Worm (Caenorhabditis elegans): ENCODE data around the gene Y66D12A.16.

Y66D12A.16 gene

DNA sequence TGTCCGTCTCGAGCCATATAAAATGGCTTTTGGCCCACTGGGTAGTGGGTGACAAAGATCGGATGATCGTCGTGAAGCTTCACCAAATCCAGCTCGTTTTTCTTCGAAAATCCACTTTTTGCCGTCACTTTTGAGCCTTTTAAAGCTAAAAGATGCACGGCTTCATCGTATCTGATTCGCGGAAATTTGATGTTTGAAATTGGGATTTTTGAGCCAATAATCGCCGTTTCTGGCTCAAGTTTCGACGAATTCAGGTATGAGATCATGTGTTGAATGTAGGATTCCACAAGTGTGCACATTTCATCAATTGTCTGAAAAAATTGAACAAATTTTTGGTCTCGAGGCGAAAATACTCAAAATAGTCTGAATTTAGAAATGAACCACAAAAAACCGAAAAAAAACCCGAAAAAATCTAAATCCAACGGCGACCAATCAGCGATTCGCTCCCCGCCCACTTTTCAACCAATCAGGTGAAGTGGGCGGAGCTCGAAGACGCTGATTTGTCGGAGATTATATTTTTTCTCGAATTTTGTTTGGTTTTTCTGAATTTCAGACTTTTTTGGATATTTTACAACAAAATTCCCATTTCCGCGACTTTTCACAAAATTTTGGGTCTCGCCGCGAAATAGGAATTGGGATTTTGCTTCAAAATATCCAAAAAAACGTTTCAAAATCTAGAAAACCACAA, 34.5 kb upstream of the Y66D12A.16 start:
- TF ChIP-seq dmd-4 (tag; optimal IDR thresholded peaks at IDR 0.05) (no peak), sem-4 (tag; optimal IDR thresholded peaks at IDR 0.05) (no peak), mab-5 (tag; optimal IDR thresholded peaks at IDR 0.05) (no peak), ama-1 (optimal IDR thresholded peaks at IDR 0.05) (no peak), mdl-1 (tag; optimal IDR thresholded peaks at IDR 0.05) (no peak), sma-3 (GFP tag; optimal IDR thresholded peaks at IDR 0.05) (no peak)

DNA sequence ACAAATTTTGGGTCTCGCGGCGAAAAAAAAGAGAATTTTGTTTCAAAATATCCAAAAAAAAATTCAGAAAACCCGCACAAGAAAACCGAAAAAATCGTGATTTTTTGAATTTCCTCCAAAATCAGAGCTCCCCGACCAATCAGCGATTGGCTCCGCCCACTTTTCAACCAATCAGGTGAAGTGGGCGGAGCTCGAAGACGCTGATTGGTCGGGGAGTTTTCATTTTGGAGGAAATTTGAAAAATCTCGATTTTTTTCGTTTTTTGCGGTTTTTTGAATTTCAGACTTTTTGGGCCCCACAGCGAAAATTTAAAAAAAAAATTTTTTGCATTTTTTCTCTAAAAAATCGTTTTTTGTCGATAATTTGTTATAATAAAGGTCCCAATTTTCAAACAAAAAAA, 33.8 kb upstream of the Y66D12A.16 start:
- no peak for TF ChIP-seq skn-1 (tag; optimal IDR thresholded peaks at IDR 0.05)
- no peak for TF ChIP-seq sma-3 (GFP tag; optimal IDR thresholded peaks at IDR 0.05)
- TF ChIP-seq ztf-4 (tag; optimal IDR thresholded peaks at IDR 0.05): no peak
- TF ChIP-seq dmd-4 (tag; optimal IDR thresholded peaks at IDR 0.05): no peak
- no peak for TF ChIP-seq mab-5 (tag; optimal IDR thresholded peaks at IDR 0.05)
- no peak for TF ChIP-seq crh-2 (tag; optimal IDR thresholded peaks at IDR 0.05)
- TF ChIP-seq lsy-2 (tag; optimal IDR thresholded peaks at IDR 0.05): no peak
- no peak for TF ChIP-seq nhr-6 (tag; optimal IDR thresholded peaks at IDR 0.05)
- TF ChIP-seq elt-1 (tag; optimal IDR thresholded peaks at IDR 0.05): no peak
- TF ChIP-seq C34F6.9 (tag; optimal IDR thresholded peaks at IDR 0.05): no peak
- TF ChIP-seq unc-55 (GFP tag; optimal IDR thresholded peaks at IDR 0.05): no peak
- no peak for TF ChIP-seq ceh-16 (tag; optimal IDR thresholded peaks at IDR 0.05)
- TF ChIP-seq peb-1 (tag; optimal IDR thresholded peaks at IDR 0.05): no peak

DNA sequence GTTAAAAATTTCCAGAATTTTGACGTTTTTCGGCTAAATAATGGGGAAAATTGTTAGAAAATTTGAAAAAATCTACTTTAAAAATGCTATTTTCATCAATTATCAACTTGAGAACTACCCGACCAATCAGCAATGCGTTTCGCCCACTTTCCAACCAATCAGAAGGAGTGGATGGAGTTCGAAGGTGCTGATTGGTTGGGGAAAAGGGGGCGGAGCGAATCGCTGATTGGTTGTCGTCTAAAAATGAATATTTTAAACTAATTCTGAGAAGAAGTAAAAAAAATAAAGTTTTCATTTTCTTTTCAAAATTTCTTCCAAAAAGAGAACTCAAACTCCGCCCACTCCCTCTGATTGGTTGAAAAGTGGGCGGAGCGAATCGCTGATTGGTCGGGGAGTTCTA, 33.1 kb upstream of the Y66D12A.16 start:
- TF ChIP-seq mab-5 (tag; optimal IDR thresholded peaks at IDR 0.05) (no peak), fos-1 (tag; optimal IDR thresholded peaks at IDR 0.05) (no peak), nhr-11 (tag; optimal IDR thresholded peaks at IDR 0.05) (no peak), lin-39 (tag; optimal IDR thresholded peaks at IDR 0.05) (no peak), nhr-21 (tag; optimal IDR thresholded peaks at IDR 0.05) (no peak), egl-27 (tag; optimal IDR thresholded peaks at IDR 0.05) (no peak), blmp-1 (tag; optimal IDR thresholded peaks at IDR 0.05; ENCODE audit: insufficient read depth) (no peak), nhr-6 (tag; optimal IDR thresholded peaks at IDR 0.05) (no peak), sem-4 (tag; optimal IDR thresholded peaks at IDR 0.05) (no peak)

DNA sequence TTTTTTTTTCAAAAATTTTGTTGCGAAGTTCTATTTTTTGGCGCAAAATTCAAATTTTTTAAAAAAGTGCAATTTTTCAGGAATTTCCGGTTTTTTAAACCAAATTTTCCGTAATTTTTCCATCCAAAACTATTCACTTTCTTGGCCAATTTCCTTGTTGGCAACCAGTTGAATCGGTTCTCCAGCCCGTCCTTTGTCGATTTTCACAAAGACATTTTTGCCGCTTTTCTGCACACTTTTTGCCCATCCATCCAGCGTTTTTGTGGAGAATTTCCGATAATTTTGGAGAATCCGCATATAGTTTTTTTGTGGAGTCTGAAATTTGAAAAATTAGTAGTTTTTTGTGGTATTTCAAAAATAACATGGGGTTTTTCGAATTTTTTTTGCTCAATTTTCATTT, 30.9 kb upstream of the Y66D12A.16 start:
- TF ChIP-seq mdl-1 (tag; optimal IDR thresholded peaks at IDR 0.05) (no peak), ztf-1 (GFP tag; conservative IDR thresholded peaks at IDR 0.05) (no peak), nhr-129 (tag; optimal IDR thresholded peaks at IDR 0.05) (no peak), gmeb-1 (tag; optimal IDR thresholded peaks at IDR 0.05) (no peak), lsy-2 (tag; optimal IDR thresholded peaks at IDR 0.05) (no peak), ztf-4 (tag; optimal IDR thresholded peaks at IDR 0.05) (no peak), sem-4 (tag; optimal IDR thresholded peaks at IDR 0.05) (no peak), nhr-6 (tag; optimal IDR thresholded peaks at IDR 0.05) (no peak), nhr-11 (tag; optimal IDR thresholded peaks at IDR 0.05) (no peak)

DNA sequence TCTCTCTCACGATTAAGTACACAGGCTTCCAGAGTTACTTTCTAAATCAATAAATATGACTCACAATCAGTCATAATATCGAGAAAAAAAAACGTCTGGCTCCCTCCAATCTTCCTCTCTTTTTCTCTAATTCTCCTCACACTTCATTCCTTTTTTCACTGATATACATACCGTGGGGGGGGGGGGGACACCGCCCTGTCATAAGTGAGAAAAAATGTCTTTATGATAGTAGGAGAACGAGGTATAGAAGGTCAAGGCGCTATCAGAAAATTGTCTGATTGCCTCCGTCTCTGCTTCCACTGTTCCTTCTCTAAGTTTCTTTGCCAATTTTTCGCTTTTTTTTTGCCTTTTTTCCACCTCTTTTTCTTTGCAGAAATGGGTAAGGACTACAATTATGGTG, 26.9 kb upstream of the Y66D12A.16 start, which contains the start of gene Y66D12A.24:
Y66D12A.24 (plus strand) TSS at position 370 of the 400 bp plus-strand sequence.
- TF ChIP-seq blmp-1 (tag; optimal IDR thresholded peaks at IDR 0.05; ENCODE audit: insufficient read depth): peak; percentile 13
- TF ChIP-seq R02D3.7 (tag; optimal IDR thresholded peaks at IDR 0.05): no peak
- TF ChIP-seq elt-1 (tag; optimal IDR thresholded peaks at IDR 0.05): no peak
- no peak for TF ChIP-seq unc-55 (GFP tag; optimal IDR thresholded peaks at IDR 0.05)
- TF ChIP-seq F13H6.1 (tag; optimal IDR thresholded peaks at IDR 0.05): peak; percentile 20
- TF ChIP-seq fos-1 (tag; optimal IDR thresholded peaks at IDR 0.05): peak; percentile 79
- TF ChIP-seq ceh-82 (tag; optimal IDR thresholded peaks at IDR 0.05): no peak
- TF ChIP-seq crh-2 (tag; optimal IDR thresholded peaks at IDR 0.05): peak; percentile 4
- peak; percentile 28 for TF ChIP-seq sma-3 (GFP tag; optimal IDR thresholded peaks at IDR 0.05)
- no peak for TF ChIP-seq lin-11 (tag; optimal IDR thresholded peaks at IDR 0.05)
- TF ChIP-seq snpc-4 (tag; optimal IDR thresholded peaks at IDR 0.05): no peak

DNA sequence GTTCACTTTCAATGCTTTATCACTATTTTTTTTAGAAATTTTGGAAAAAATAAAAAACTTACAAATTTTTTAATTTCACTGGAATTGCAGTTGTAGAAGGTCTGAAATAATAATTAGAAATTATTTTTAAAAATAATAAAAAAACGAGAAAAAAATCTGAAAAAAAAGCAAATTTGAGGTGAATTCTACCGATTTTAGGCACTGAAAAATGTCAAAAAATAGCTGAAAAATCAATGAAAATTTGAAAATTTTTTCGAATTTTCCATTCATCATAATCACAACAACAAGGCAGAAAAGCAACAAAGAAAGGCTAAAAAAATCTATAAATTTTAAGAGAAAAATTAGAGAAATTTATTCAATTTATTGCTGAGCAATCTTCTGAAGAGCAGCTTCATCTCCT, 22.7 kb upstream of the Y66D12A.16 start, which contains the start of gene nars-2:
nars-2 (minus strand) TSS at position 101 of the 400 bp plus-strand sequence.
- TF ChIP-seq F13H6.1 (tag; optimal IDR thresholded peaks at IDR 0.05) (no peak), aly-2 (tag; optimal IDR thresholded peaks at IDR 0.05) (no peak), nhr-10 (tag; optimal IDR thresholded peaks at IDR 0.05) (no peak), Y55F3AM.14 (GFP tag; optimal IDR thresholded peaks at IDR 0.05) (no peak), nhr-21 (tag; optimal IDR thresholded peaks at IDR 0.05) (no peak), fos-1 (tag; optimal IDR thresholded peaks at IDR 0.05) (no peak), lin-13 (GFP tag; optimal IDR thresholded peaks at IDR 0.05) (no peak), sma-9 (GFP tag; optimal IDR thresholded peaks at IDR 0.05) (no peak), sma-9 (tag; optimal IDR thresholded peaks at IDR 0.05) (no peak), sma-3 (GFP tag; optimal IDR thresholded peaks at IDR 0.05) (no peak), unc-39 (tag; optimal IDR thresholded peaks at IDR 0.05) (no peak), crh-2 (tag; optimal IDR thresholded peaks at IDR 0.05) (no peak), mab-5 (tag; optimal IDR thresholded peaks at IDR 0.05) (no peak), ztf-11 (tag; optimal IDR thresholded peaks at IDR 0.05) (no peak), zag-1 (tag; optimal IDR thresholded peaks at IDR 0.05) (no peak), nhr-129 (tag; optimal IDR thresholded peaks at IDR 0.05) (no peak), elt-1 (tag; optimal IDR thresholded peaks at IDR 0.05) (no peak)
